Worm (Caenorhabditis elegans): Measurements from ENCODE around the gene srlf-33.

The srlf-33 gene

DNA sequence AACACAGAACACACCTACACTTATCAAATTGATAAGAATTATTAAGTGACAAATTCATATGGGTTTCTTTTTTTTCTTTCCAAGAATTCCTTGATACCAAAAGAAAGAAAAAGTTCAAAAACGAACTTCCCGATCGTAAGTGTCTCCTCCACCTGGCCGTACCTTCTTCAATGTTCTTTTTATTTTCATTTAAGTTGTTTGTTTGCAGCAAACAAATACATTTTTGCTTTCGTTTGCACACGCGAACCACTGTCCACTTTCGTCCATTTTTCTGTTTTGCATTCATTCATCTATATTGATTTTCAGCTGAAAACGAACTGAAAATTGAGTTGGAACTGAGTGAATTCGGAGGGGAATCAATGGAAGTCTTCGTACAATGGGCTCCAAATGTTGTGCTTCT lies 13.5 kb downstream of the srlf-33 start, which contains the start of gene VZK822L.2:
Gene VZK822L.2, plus strand, starts transcription at position 301 of the 400 bp plus-strand sequence.
- TF ChIP-seq nhr-2 (tag; optimal IDR thresholded peaks at IDR 0.05): no peak
- no peak for TF ChIP-seq blmp-1 (tag; optimal IDR thresholded peaks at IDR 0.05)
- no peak for TF ChIP-seq unc-120 (tag; optimal IDR thresholded peaks at IDR 0.05; ENCODE audit: poor library complexity, severe bottlenecking)
- TF ChIP-seq ces-1 (GFP tag; optimal IDR thresholded peaks at IDR 0.05): no peak
- no peak for TF ChIP-seq nhr-237 (tag; optimal IDR thresholded peaks at IDR 0.05)
- TF ChIP-seq elt-1 (tag; optimal IDR thresholded peaks at IDR 0.05; ENCODE audit: borderline replicate concordance, insufficient read depth): no peak
- no peak for TF ChIP-seq tbx-8 (GFP tag; optimal IDR thresholded peaks at IDR 0.05)
- no peak for TF ChIP-seq lin-13 (tag; optimal IDR thresholded peaks at IDR 0.05)
- TF ChIP-seq ceh-39 (tag; optimal IDR thresholded peaks at IDR 0.05): no peak
- no peak for TF ChIP-seq unc-62 (GFP tag; optimal IDR thresholded peaks at IDR 0.05)
- no peak for TF ChIP-seq sem-2 (GFP tag; optimal IDR thresholded peaks at IDR 0.05)
- no peak for TF ChIP-seq ceh-43 (GFP tag; optimal IDR thresholded peaks at IDR 0.05)
- TF ChIP-seq lsy-2 (tag; optimal IDR thresholded peaks at IDR 0.05): no peak
- TF ChIP-seq nhr-12 (tag; optimal IDR thresholded peaks at IDR 0.05): no peak
- TF ChIP-seq nhr-28 (tag; optimal IDR thresholded peaks at IDR 0.05): no peak
- no peak for TF ChIP-seq M03D4.4 (tag; optimal IDR thresholded peaks at IDR 0.05)
- no peak for TF ChIP-seq zip-8 (tag; optimal IDR thresholded peaks at IDR 0.05)
- TF ChIP-seq cnd-1 (tag; optimal IDR thresholded peaks at IDR 0.05): no peak
- TF ChIP-seq lin-32 (GFP tag; optimal IDR thresholded peaks at IDR 0.05): no peak
- no peak for TF ChIP-seq mls-2 (tag; optimal IDR thresholded peaks at IDR 0.05)

- TF ChIP-seq nhr-2 (tag; optimal IDR thresholded peaks at IDR 0.05) (no peak), ceh-43 (GFP tag; optimal IDR thresholded peaks at IDR 0.05) (no peak), mep-1 (tag; optimal IDR thresholded peaks at IDR 0.05) (no peak), ham-2 (GFP tag; optimal IDR thresholded peaks at IDR 0.05) (no peak), nhr-76 (tag; optimal IDR thresholded peaks at IDR 0.05) (no peak)
Measured at ce11 chrIV:11908733-11909132, 16.5 kb downstream of the srlf-33 start.

ce11 chrIV:11903676-11904075 lies 21.6 kb downstream of the srlf-33 start:
- TF ChIP-seq pha-4 (tag; optimal IDR thresholded peaks at IDR 0.05): no peak
- TF ChIP-seq elt-1 (tag; optimal IDR thresholded peaks at IDR 0.05; ENCODE audit: borderline replicate concordance, insufficient read depth): peak; percentile 5

DNA sequence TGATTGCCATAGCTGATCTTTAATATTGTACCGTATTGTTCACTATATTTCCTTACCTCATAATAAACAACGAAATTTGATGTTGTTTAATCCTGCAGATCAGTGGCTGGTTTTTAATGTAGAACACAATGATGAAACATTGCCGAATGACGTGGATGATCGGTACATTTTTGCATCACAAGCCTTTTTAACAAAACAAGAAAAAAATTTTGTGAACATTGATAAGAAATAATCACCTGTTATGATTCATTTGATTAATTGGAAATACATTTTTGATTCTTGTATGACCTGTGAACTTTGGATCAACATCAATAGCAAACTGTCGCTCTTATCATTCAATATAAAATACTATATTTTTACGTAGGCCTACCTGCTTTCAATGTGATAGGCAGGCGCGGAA lies 22.4 kb downstream of the srlf-33 start:
- no peak for TF ChIP-seq hlh-1 (tag; optimal IDR thresholded peaks at IDR 0.05)
- TF ChIP-seq sptf-1 (tag; optimal IDR thresholded peaks at IDR 0.05): no peak
- TF ChIP-seq nhr-237 (tag; optimal IDR thresholded peaks at IDR 0.05): no peak
- TF ChIP-seq unc-62 (GFP tag; optimal IDR thresholded peaks at IDR 0.05): no peak
- no peak for TF ChIP-seq cnd-1 (tag; optimal IDR thresholded peaks at IDR 0.05)
- no peak for TF ChIP-seq bed-3 (GFP tag; optimal IDR thresholded peaks at IDR 0.05)
- TF ChIP-seq blmp-1 (tag; optimal IDR thresholded peaks at IDR 0.05): no peak
- no peak for TF ChIP-seq lin-13 (tag; optimal IDR thresholded peaks at IDR 0.05)
- TF ChIP-seq nhr-76 (tag; optimal IDR thresholded peaks at IDR 0.05): no peak
- TF ChIP-seq nhr-28 (tag; optimal IDR thresholded peaks at IDR 0.05): no peak
- TF ChIP-seq sem-2 (GFP tag; optimal IDR thresholded peaks at IDR 0.05): no peak

DNA sequence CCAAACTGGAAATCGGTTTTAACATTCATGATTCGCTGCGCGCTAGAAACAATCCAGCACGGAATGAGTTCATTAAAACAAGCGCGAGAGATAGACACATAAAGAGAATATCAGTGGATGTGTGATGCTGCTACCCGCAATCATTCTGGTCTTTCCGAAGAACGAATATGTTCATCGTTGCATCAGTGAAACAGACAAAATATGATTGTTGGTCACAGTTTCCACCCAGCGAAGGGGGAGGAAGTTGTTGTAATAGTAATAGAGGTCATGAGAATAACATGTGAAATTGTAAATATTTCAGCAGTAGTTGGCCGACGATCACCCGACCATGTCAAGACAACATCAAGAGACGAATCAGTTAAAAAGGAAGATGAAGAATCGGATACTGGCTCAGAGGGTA lies 24.0 kb downstream of the srlf-33 start:
- TF ChIP-seq nhr-237 (tag; optimal IDR thresholded peaks at IDR 0.05): no peak
- TF ChIP-seq flh-1 (GFP tag; optimal IDR thresholded peaks at IDR 0.05): no peak
- no peak for TF ChIP-seq ceh-39 (tag; optimal IDR thresholded peaks at IDR 0.05)
- TF ChIP-seq blmp-1 (tag; optimal IDR thresholded peaks at IDR 0.05): no peak
- TF ChIP-seq sptf-1 (tag; optimal IDR thresholded peaks at IDR 0.05): no peak
- TF ChIP-seq unc-62 (GFP tag; optimal IDR thresholded peaks at IDR 0.05): no peak
- no peak for TF ChIP-seq cnd-1 (tag; optimal IDR thresholded peaks at IDR 0.05)
- no peak for TF ChIP-seq bed-3 (GFP tag; optimal IDR thresholded peaks at IDR 0.05)
- no peak for TF ChIP-seq nhr-28 (tag; optimal IDR thresholded peaks at IDR 0.05)
- TF ChIP-seq elt-3 (tag; optimal IDR thresholded peaks at IDR 0.05): no peak
- no peak for TF ChIP-seq lin-13 (tag; optimal IDR thresholded peaks at IDR 0.05)
- no peak for TF ChIP-seq nhr-76 (tag; optimal IDR thresholded peaks at IDR 0.05)
- TF ChIP-seq tbx-8 (GFP tag; optimal IDR thresholded peaks at IDR 0.05): no peak
- TF ChIP-seq ham-2 (GFP tag; optimal IDR thresholded peaks at IDR 0.05): no peak
- no peak for TF ChIP-seq mab-5 (tag; optimal IDR thresholded peaks at IDR 0.05)
- no peak for TF ChIP-seq nhr-2 (tag; optimal IDR thresholded peaks at IDR 0.05)
- no peak for TF ChIP-seq M03D4.4 (tag; optimal IDR thresholded peaks at IDR 0.05)
- TF ChIP-seq snpc-4 (tag; optimal IDR thresholded peaks at IDR 0.05): no peak
- TF ChIP-seq lsy-2 (tag; optimal IDR thresholded peaks at IDR 0.05): no peak
- no peak for TF ChIP-seq ztf-11 (tag; optimal IDR thresholded peaks at IDR 0.05)
